Worm (Caenorhabditis elegans) whole organism, L3 larva: Measurements from ENCODE around the gene Y62E10A.6.

Experiments
- ZK546.5 ChIP-seq: sonication (generic microtip); optimal IDR thresholded peaks from 2 replicates; lab custom pipeline; 2017; ENCODE audit warnings: missing biosample characterization, missing genetic modification characterization
- ceh-16 ChIP-seq: sonication (generic microtip); optimal IDR thresholded peaks from 2 replicates; lab custom pipeline; 2017; ENCODE audit warnings: missing biosample characterization, missing genetic modification characterization
- ceh-28 ChIP-seq: fragments of 150-350 bp; optimal IDR thresholded peaks from 2 replicates; lab custom pipeline; 2014; ENCODE audit warnings: missing biosample characterization, missing genetic modification reagents, missing genetic modification characterization
- ceh-82 ChIP-seq: fragments of 150-350 bp; optimal IDR thresholded peaks from 2 replicates; lab custom pipeline; 2014; ENCODE audit warnings: missing biosample characterization, missing genetic modification characterization
- ceh-9 ChIP-seq: sonication (generic microtip); optimal IDR thresholded peaks from 2 replicates; lab custom pipeline; 2018; ENCODE audit warnings: missing biosample characterization, missing genetic modification characterization
- daf-12 ChIP-seq: fragments of 150-350 bp; optimal IDR thresholded peaks from 2 replicates; lab custom pipeline; 2014; ENCODE audit warnings: missing biosample characterization, missing genetic modification reagents, missing genetic modification characterization
- egl-27 ChIP-seq: sonication (generic microtip); optimal IDR thresholded peaks from 4 replicates; lab custom pipeline; 2017; ENCODE audit warnings: missing biosample characterization, missing genetic modification reagents, missing genetic modification characterization
- egl-5 ChIP-seq: fragments of 150-350 bp; optimal IDR thresholded peaks from 2 replicates; lab custom pipeline; 2017; ENCODE audit warnings: missing biosample characterization, missing genetic modification reagents, missing genetic modification characterization, inconsistent platforms
- elt-2 ChIP-seq: sonication (generic microtip); optimal IDR thresholded peaks from 2 replicates; lab custom pipeline; 2016; ENCODE audit warnings: missing genetic modification reagents, mild to moderate bottlenecking, missing genetic modification characterization, missing compliant biosample characterization
- fkh-10 ChIP-seq: sonication (generic microtip); optimal IDR thresholded peaks from 2 replicates; lab custom pipeline; 2017; ENCODE audit warnings: missing biosample characterization, missing genetic modification reagents, missing genetic modification characterization
- fkh-2 ChIP-seq: fragments of 150-350 bp; optimal IDR thresholded peaks from 2 replicates; lab custom pipeline; 2014; ENCODE audit warnings: missing biosample characterization, missing genetic modification reagents, missing genetic modification characterization
- hmg-11 ChIP-seq: sonication (generic microtip); optimal IDR thresholded peaks from 2 replicates; lab custom pipeline; 2016; ENCODE audit warnings: missing genetic modification characterization, missing compliant biosample characterization
- jun-1 ChIP-seq: fragments of 150-350 bp; optimal IDR thresholded peaks from 2 replicates; lab custom pipeline; 2014; ENCODE audit warnings: missing biosample characterization, missing genetic modification reagents, missing genetic modification characterization
- lin-15B ChIP-seq: fragments of 150-350 bp; optimal IDR thresholded peaks from 2 replicates; lab custom pipeline; 2014; ENCODE audit warnings: missing biosample characterization, missing genetic modification characterization
- lsy-12 ChIP-seq: sonication (generic microtip); optimal IDR thresholded peaks from 2 replicates; lab custom pipeline; 2016; ENCODE audit warnings: mild to moderate bottlenecking, missing genetic modification characterization, missing compliant biosample characterization
- mdl-1 ChIP-seq: fragments of 150-350 bp; optimal IDR thresholded peaks from 2 replicates; lab custom pipeline; 2014; ENCODE audit warnings: missing biosample characterization, missing genetic modification characterization
- mml-1 ChIP-seq: fragments of 150-350 bp; sonication (generic microtip); optimal IDR thresholded peaks from 3 replicates; lab custom pipeline; 2014; ENCODE audit warnings: missing biosample characterization, missing genetic modification characterization
- nhr-11 ChIP-seq: fragments of 150-350 bp; optimal IDR thresholded peaks from 2 replicates; lab custom pipeline; 2014; ENCODE audit warnings: missing biosample characterization, missing genetic modification characterization
- nhr-237 ChIP-seq: fragments of 150-350 bp; optimal IDR thresholded peaks from 2 replicates; lab custom pipeline; 2014; ENCODE audit warnings: missing biosample characterization, missing genetic modification characterization
- nhr-25 ChIP-seq: sonication (generic microtip); optimal IDR thresholded peaks from 2 replicates; lab custom pipeline; 2017; ENCODE audit warnings: missing biosample characterization, missing genetic modification characterization
- nhr-28 ChIP-seq: fragments of 150-350 bp; optimal IDR thresholded peaks from 2 replicates; lab custom pipeline; 2014; ENCODE audit warnings: missing biosample characterization, missing genetic modification characterization
- nhr-76 ChIP-seq: fragments of 150-350 bp; sonication (generic microtip); optimal IDR thresholded peaks from 5 replicates; lab custom pipeline; 2014; ENCODE audit warnings: missing biosample characterization, missing genetic modification characterization
- pha-4 ChIP-seq: fragments of 150-350 bp; optimal IDR thresholded peaks from 2 replicates; lab custom pipeline; 2014; ENCODE audit warnings: missing biosample characterization, missing genetic modification reagents, missing genetic modification characterization
- sea-2 ChIP-seq: fragments of 150-350 bp; sonication (generic microtip); optimal IDR thresholded peaks from 4 replicates; lab custom pipeline; 2014; ENCODE audit warnings: missing biosample characterization, missing genetic modification reagents, missing genetic modification characterization
- skn-1 ChIP-seq: fragments of 150-350 bp; optimal IDR thresholded peaks from 2 replicates; lab custom pipeline; 2014; ENCODE audit warnings: missing biosample characterization, missing genetic modification characterization
- snpc-4 ChIP-seq: fragments of 150-350 bp; optimal IDR thresholded peaks from 2 replicates; lab custom pipeline; 2014; ENCODE audit warnings: missing biosample characterization, missing genetic modification characterization
- unc-62 ChIP-seq: fragments of 150-350 bp; sonication (generic microtip); optimal IDR thresholded peaks from 4 replicates; lab custom pipeline; 2014; ENCODE audit warnings: missing biosample characterization, missing genetic modification reagents, missing genetic modification characterization
- zag-1 ChIP-seq: fragments of 150-350 bp; optimal IDR thresholded peaks from 2 replicates; lab custom pipeline; 2014; ENCODE audit warnings: missing biosample characterization, missing genetic modification characterization
- ztf-4 ChIP-seq: fragments of 150-350 bp; optimal IDR thresholded peaks from 2 replicates; lab custom pipeline; 2014; ENCODE audit warnings: missing biosample characterization, missing genetic modification characterization

Y62E10A.6 gene

DNA sequence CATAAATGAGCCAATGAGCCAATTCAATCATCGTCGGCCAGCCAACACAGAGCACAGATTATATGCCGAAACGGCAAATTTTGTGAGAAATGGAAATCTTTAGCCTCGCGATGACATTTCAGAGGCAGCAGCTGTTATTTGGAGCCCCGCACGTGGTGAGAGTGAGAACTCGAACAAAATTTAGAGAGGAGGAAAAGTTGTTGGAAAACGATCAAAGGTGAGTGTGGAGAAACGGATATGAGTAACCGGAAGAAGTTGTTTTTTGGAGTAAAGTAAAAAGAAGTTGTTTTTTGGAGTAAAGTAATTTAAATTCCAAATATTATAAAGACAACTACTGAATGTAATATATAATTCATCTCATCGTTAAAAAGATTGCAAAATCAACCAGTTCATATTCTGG lies 26.9 kb downstream of the Y62E10A.6 start, which contains the start of gene Y62E10A.13:
Y62E10A.13 (minus strand) TSS at position 326 of the 400 bp plus-strand sequence.
- TF ChIP-seq zag-1 (tag; lab: Kevin White, UChicago) (no peak), sea-2 (GFP tag; lab: Kevin White, UChicago) (no peak), elt-2 (tag; lab: Kevin White, UChicago) (no peak), ceh-16 (no peak), egl-27 (tag; lab: Kevin White, UChicago) (no peak), lsy-12 (tag; lab: Kevin White, UChicago) (no peak), daf-12 (no peak)

DNA sequence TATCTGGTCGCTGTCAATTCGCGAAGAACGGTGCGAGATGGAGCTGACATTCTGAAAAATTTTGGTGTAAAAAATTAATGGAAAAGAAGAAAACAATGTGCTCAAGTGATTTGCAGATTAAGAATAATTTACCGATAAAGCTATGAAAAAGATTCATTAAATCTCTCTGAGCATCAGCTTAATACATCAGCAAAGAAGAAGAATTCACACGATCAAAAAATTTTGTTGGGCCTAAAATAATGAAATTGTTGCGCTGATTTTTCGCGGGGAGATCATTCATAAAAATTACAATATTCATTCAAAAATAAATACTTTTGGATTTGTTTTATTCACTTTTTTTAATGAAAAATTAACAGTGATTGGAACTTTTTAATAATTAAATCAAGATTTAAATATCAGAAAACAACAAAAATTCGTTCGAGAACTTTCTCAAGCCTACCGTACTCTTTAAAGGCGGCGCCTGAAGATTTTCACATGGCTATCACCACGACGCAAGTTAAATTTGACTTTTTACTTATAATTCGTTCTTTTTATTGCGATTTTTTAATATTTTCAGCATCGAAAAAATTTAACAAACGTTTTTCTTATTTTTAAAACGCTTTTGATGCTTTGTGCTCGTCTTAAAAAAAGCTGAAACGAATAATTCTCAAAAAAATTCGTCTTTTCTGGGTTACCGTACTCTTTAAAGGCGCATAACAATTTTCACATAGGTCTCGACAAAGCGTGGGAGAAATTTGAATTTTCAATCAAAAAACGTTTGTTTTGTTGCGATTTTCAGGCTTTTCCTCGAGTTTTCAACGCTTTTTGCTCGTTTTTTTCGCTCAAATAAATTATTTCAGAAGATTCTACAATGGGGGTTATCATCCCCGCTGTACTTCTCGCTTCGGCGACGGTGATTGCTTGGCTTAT lies 28.9 kb downstream of the Y62E10A.6 start, which contains the start of the genes memi-2 and cyp-31A5:
memi-2 (minus strand) TSS at position 51 of the 909 bp plus-strand sequence.
cyp-31A5 (plus strand) TSS at position 834 of the 909 bp plus-strand sequence.
- TF ChIP-seq ztf-4 (tag; lab: Kevin White, UChicago): no peak
- no peak for TF ChIP-seq nhr-237 (tag; lab: Kevin White, UChicago)
- no peak for TF ChIP-seq nhr-76
- TF ChIP-seq nhr-11 (tag; lab: Kevin White, UChicago): no peak
- no peak for TF ChIP-seq ceh-28 (tag; lab: Kevin White, UChicago)
- TF ChIP-seq skn-1 (tag; lab: Kevin White, UChicago): no peak
- TF ChIP-seq ceh-9: no peak
- no peak for TF ChIP-seq unc-62
- TF ChIP-seq lin-15B: no peak
- TF ChIP-seq fkh-10 (GFP tag; lab: Kevin White, UChicago): no peak
- no peak for TF ChIP-seq elt-2 (tag; lab: Kevin White, UChicago)
- no peak for TF ChIP-seq ZK546.5 (tag; lab: Kevin White, UChicago)
- no peak for TF ChIP-seq nhr-25 (tag; lab: Kevin White, UChicago)
- TF ChIP-seq egl-5 (tag; lab: Kevin White, UChicago): no peak
- TF ChIP-seq ceh-82 (tag; lab: Kevin White, UChicago): no peak
- TF ChIP-seq fkh-2: no peak
- no peak for TF ChIP-seq sea-2 (GFP tag; lab: Kevin White, UChicago)
- TF ChIP-seq nhr-28 (tag; lab: Kevin White, UChicago): no peak
- TF ChIP-seq jun-1 (tag; lab: Kevin White, UChicago): no peak
- TF ChIP-seq mml-1: no peak
- TF ChIP-seq, all 47 proteins: peak for 0

DNA sequence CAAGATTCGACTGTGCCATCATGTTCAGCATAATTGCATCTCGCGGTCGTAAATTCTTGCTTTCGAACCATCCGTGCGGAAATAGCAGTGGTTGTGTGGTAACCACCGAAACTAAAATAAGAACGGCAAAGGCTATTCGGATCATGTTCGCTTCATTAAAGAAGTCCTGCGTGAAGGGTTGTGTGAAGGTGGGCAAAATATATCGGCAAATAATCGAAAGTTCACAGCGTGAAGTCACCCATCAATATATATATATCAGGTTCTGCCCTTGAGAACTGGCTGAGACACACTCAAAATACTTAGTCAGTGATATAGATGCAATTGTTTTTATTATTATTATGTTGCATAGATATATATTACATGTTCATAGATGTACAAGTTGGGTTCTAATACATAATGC lies 36.2 kb downstream of the Y62E10A.6 start, which contains the start of gene Y62E10A.19:
Y62E10A.19 (minus strand) TSS at position 289 of the 400 bp plus-strand sequence.
- peak; percentile 30 for TF ChIP-seq nhr-25 (tag; lab: Kevin White, UChicago)
- TF ChIP-seq nhr-28 (tag; lab: Kevin White, UChicago): no peak

DNA sequence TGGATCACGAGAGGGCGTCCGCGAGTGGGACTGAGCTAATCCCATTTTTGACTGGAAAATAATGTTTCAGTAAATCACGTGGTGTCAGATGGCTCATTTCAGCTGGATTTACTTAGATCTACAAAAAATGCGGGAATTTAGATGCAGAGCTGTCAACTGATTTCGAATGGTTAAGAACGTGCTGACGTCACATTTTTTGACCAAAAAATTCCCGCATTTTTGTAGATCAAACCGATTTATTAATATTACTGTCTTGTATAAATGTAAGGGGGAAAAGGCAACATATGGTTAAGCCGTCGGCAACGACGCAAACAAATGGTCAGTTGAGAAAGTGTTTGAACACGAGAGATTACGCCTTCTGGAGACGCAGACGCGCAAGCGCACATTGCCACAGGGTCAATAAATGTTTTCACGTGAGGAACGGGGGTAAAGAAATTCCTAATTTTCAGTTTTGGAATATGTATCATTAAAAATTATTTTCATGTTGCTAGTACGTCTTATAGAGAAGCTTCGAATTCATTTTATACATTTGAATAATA lies 41.1 kb downstream of the Y62E10A.6 start, which contains the start of gene gcl-1:
gcl-1 (minus strand) TSS at position 51 of the 539 bp plus-strand sequence.
- TF ChIP-seq mdl-1 (tag; lab: Kevin White, UChicago) (no peak), snpc-4 (tag; lab: Kevin White, UChicago) (peak; percentile 25), pha-4 (tag; lab: Kevin White, UChicago) (peak; percentile 62), hmg-11 (tag; lab: Kevin White, UChicago) (peak; percentile 50), elt-2 (tag; lab: Kevin White, UChicago) (peak; percentile 5)

DNA sequence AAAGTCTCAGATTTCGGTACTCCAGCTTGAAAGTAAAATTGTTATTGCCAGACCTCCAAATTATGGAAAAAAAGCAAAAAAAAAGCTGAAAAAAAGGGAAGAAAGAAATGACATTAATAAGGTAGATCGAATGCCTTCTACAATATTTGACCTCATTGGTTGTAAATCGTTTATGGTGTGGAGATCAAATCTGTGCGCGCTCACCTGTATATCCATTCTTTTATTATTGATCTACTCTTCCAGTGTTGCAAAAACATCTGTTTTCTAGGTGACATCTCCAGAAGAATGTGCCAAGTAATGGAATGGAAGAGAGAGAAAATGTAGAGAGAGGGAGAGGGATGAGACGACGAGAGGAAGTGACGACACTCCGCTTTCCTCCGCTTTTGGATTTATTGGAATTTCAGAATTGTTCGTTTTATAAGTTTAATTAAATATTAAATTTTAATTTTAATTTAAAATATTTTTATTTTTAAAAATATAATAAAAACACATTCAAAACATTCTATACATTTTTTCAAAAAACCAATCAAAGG lies 44.0 kb downstream of the Y62E10A.6 start, which contains the start of the genes pik-1 and aptf-2:
pik-1 (plus strand) TSS at position 303 of the 533 bp plus-strand sequence.
aptf-2 (minus strand) TSS at position 313 of the 533 bp plus-strand sequence.
- TF ChIP-seq mml-1: no peak
- TF ChIP-seq pha-4 (tag; lab: Kevin White, UChicago): peak; percentile 47
- TF ChIP-seq hmg-11 (tag; lab: Kevin White, UChicago): peak; percentile 8
